Worm (Caenorhabditis elegans) whole organism, L1 larva: ENCODE results near the gene Y22D7AL.7.

Source experiments
- F16B12.6 ChIP-seq: fragments of 150-350 bp; optimal IDR thresholded peaks from 2 replicates; lab custom pipeline; 2014; ENCODE audit warnings: missing biosample characterization, missing genetic modification characterization
- Y116A8C.19 ChIP-seq: sonication (generic microtip); optimal IDR thresholded peaks from 2 replicates; lab custom pipeline; 2016; ENCODE audit warnings: missing compliant biosample characterization, missing genetic modification characterization, borderline replicate concordance
- aly-2 ChIP-seq: fragments of 150-350 bp; optimal IDR thresholded peaks from 2 replicates; lab custom pipeline; 2014; ENCODE audit warnings: missing biosample characterization, missing genetic modification characterization
- ama-1 ChIP-seq: fragments of 150-350 bp; optimal IDR thresholded peaks from 2 replicates; lab custom pipeline; 2014
- ceh-63 ChIP-seq: fragments of 200-800 bp; sonication (Bioruptor generic); optimal IDR thresholded peaks from 2 replicates; lab custom pipeline; 2018; ENCODE audit warnings: mild to moderate bottlenecking, missing genetic modification characterization, missing compliant biosample characterization
- ceh-8 ChIP-seq: fragments of 200-800 bp; sonication (Bioruptor generic); optimal IDR thresholded peaks from 2 replicates; lab custom pipeline; 2018; ENCODE audit warnings: mild to moderate bottlenecking, missing genetic modification characterization, moderate library complexity, missing compliant biosample characterization
- ceh-88 ChIP-seq: fragments of 200-800 bp; sonication (Bioruptor generic); IDR thresholded peaks from 2 replicates; pipeline ENCODE4 v1.3.6; 2022; ENCODE audit warnings: missing genetic modification characterization, missing compliant biosample characterization
- dpl-1 ChIP-seq, 3 experiments: fragments of 150-350 bp in 2 of 3; sonication (generic microtip) in 1 of 3; optimal IDR thresholded peaks; 2 replicates each; lab custom pipeline; 2014 to 2017; ENCODE audit warnings: missing biosample characterization in 3 of 3, missing genetic modification characterization in 3 of 3, missing genetic modification reagents in 3 of 3
- efl-1 ChIP-seq, 4 experiments: fragments of 150-350 bp; optimal IDR thresholded peaks in 3 of 4; peaks in 1 of 4; 1 replicate in 1 of 4; 2 replicates in 3 of 4; lab custom pipeline; 2014; ENCODE audit warnings: missing biosample characterization in 2 of 4, missing genetic modification characterization in 2 of 4, missing genetic modification reagents in 2 of 4
- egl-13 ChIP-seq: sonication (generic microtip); optimal IDR thresholded peaks from 2 replicates; lab custom pipeline; 2016; ENCODE audit warnings: missing genotype, missing genetic modification reagents, missing genetic modification characterization, missing compliant biosample characterization
- elt-3 ChIP-seq, 6 experiments: fragments of 150-350 bp in 1 of 6; sonication (generic microtip); optimal IDR thresholded peaks; 2 replicates each; lab custom pipeline; 2017 to 2018; ENCODE audit warnings: missing biosample characterization in 6 of 6, missing genetic modification characterization in 6 of 6, inconsistent platforms in 1 of 6
- fkh-4 ChIP-seq: sonication (generic microtip); optimal IDR thresholded peaks from 2 replicates; lab custom pipeline; 2016; ENCODE audit warnings: missing compliant biosample characterization, missing genetic modification characterization, borderline replicate concordance
- grh-1 ChIP-seq: fragments of 200-800 bp; sonication (Bioruptor generic); IDR thresholded peaks from 2 replicates; pipeline ENCODE4 v1.3.6; 2022; ENCODE audit warnings: missing genetic modification reagents, missing genetic modification characterization, missing compliant biosample characterization
- hlh-17 ChIP-seq: fragments of 200-800 bp; sonication (Bioruptor generic); optimal IDR thresholded peaks from 2 replicates; lab custom pipeline; 2018; ENCODE audit warnings: missing genetic modification characterization, mild to moderate bottlenecking, missing compliant biosample characterization, moderate library complexity, borderline replicate concordance
- hlh-4 ChIP-seq: sonication (generic microtip); optimal IDR thresholded peaks from 2 replicates; lab custom pipeline; 2016; ENCODE audit warnings: mild to moderate bottlenecking, missing genetic modification characterization, missing compliant biosample characterization
- irx-1 ChIP-seq: sonication (generic microtip); optimal IDR thresholded peaks from 2 replicates; lab custom pipeline; 2016; ENCODE audit warnings: missing genetic modification characterization, missing compliant biosample characterization
- isw-1 ChIP-seq: fragments of 200-800 bp; sonication (Bioruptor generic); IDR thresholded peaks from 2 replicates; pipeline ENCODE4 v1.3.6; 2022; ENCODE audit warnings: missing genetic modification characterization, missing compliant biosample characterization
- jun-1 ChIP-seq: fragments of 150-350 bp; optimal IDR thresholded peaks from 2 replicates; lab custom pipeline; 2014; ENCODE audit warnings: missing biosample characterization, missing genetic modification reagents, missing genetic modification characterization
- lin-13 ChIP-seq: fragments of 150-350 bp; optimal IDR thresholded peaks from 2 replicates; lab custom pipeline; 2014; ENCODE audit warnings: missing biosample characterization, missing genetic modification reagents, missing genetic modification characterization
- lin-35 ChIP-seq, 2 experiments: fragments of 150-350 bp; optimal IDR thresholded peaks; 2 replicates each; lab custom pipeline; 2014; ENCODE audit warnings: missing biosample characterization in 2 of 2, missing genetic modification characterization in 2 of 2, missing genetic modification reagents in 2 of 2
- lin-39 ChIP-seq: fragments of 150-350 bp; optimal IDR thresholded peaks from 2 replicates; lab custom pipeline; 2014; ENCODE audit warnings: missing biosample characterization, missing genetic modification reagents, missing genetic modification characterization
- lir-3 ChIP-seq: sonication (generic microtip); optimal IDR thresholded peaks from 2 replicates; lab custom pipeline; 2016; ENCODE audit warnings: mild to moderate bottlenecking, missing genetic modification characterization, moderate library complexity, missing compliant biosample characterization; ENCODE audit not compliant: poor library complexity
- mef-2 ChIP-seq: fragments of 150-350 bp; optimal IDR thresholded peaks from 2 replicates; lab custom pipeline; 2014; ENCODE audit warnings: missing biosample characterization, missing genetic modification characterization
- nhr-19 ChIP-seq: fragments of 200-800 bp; sonication (Bioruptor generic); conservative IDR thresholded peaks from 2 replicates; pipeline ENCODE4 v1.3.6; 2022; ENCODE audit warnings: missing genetic modification characterization, missing compliant biosample characterization
- nhr-20 ChIP-seq: sonication (generic microtip); optimal IDR thresholded peaks from 2 replicates; lab custom pipeline; 2016; ENCODE audit warnings: mild to moderate bottlenecking, missing genetic modification characterization, missing compliant biosample characterization
- nhr-237 ChIP-seq: fragments of 150-350 bp; optimal IDR thresholded peaks from 2 replicates; lab custom pipeline; 2014; ENCODE audit warnings: missing biosample characterization, missing genetic modification characterization
- nhr-28 ChIP-seq: fragments of 150-350 bp; optimal IDR thresholded peaks from 2 replicates; lab custom pipeline; 2014; ENCODE audit warnings: missing biosample characterization, missing genetic modification characterization
- nhr-76 ChIP-seq: sonication (generic microtip); optimal IDR thresholded peaks from 2 replicates; lab custom pipeline; 2017; ENCODE audit warnings: missing biosample characterization, missing genetic modification characterization
- nhr-77 ChIP-seq: fragments of 150-350 bp; optimal IDR thresholded peaks from 2 replicates; lab custom pipeline; 2014; ENCODE audit warnings: missing biosample characterization, missing genetic modification characterization
- nhr-90 ChIP-seq: sonication (generic microtip); optimal IDR thresholded peaks from 2 replicates; lab custom pipeline; 2016; ENCODE audit warnings: mild to moderate bottlenecking, missing genetic modification characterization, missing compliant biosample characterization; ENCODE audit not compliant: poor library complexity
- pag-3 ChIP-seq: sonication (generic microtip); optimal IDR thresholded peaks from 2 replicates; lab custom pipeline; 2017; ENCODE audit warnings: missing genetic modification characterization, mild to moderate bottlenecking, missing compliant biosample characterization, antibody characterized with exemption, borderline replicate concordance; ENCODE audit not compliant: insufficient read depth
- skn-1 ChIP-seq: fragments of 150-350 bp; optimal IDR thresholded peaks from 2 replicates; lab custom pipeline; 2014; ENCODE audit warnings: missing biosample characterization, missing genetic modification characterization
- snu-23 ChIP-seq: sonication (generic microtip); optimal IDR thresholded peaks from 2 replicates; lab custom pipeline; 2016; ENCODE audit warnings: missing genetic modification characterization, missing compliant biosample characterization
- sox-4 ChIP-seq: sonication (generic microtip); optimal IDR thresholded peaks from 2 replicates; lab custom pipeline; 2016; ENCODE audit warnings: missing genetic modification characterization, missing compliant biosample characterization
- sup-37 ChIP-seq: fragments of 200-800 bp; sonication (Bioruptor generic); optimal IDR thresholded peaks from 2 replicates; lab custom pipeline; 2018; ENCODE audit warnings: mild to moderate bottlenecking, missing genetic modification characterization, missing compliant biosample characterization
- swsn-7 ChIP-seq: sonication (generic microtip); optimal IDR thresholded peaks from 2 replicates; lab custom pipeline; 2016; ENCODE audit warnings: missing genetic modification characterization, missing compliant biosample characterization
- unc-30 ChIP-seq: sonication (generic microtip); optimal IDR thresholded peaks from 2 replicates; lab custom pipeline; 2017; ENCODE audit warnings: missing biosample characterization, missing genetic modification characterization
- unc-62 ChIP-seq: fragments of 150-350 bp; optimal IDR thresholded peaks from 2 replicates; lab custom pipeline; 2014; ENCODE audit warnings: missing biosample characterization, missing genetic modification reagents, missing genetic modification characterization
- unc-98 ChIP-seq: fragments of 200-800 bp; sonication (Bioruptor generic); IDR thresholded peaks from 2 replicates; pipeline ENCODE4 v1.3.6; 2022; ENCODE audit warnings: missing genetic modification characterization, missing compliant biosample characterization
- xbp-1 ChIP-seq: sonication (generic microtip); optimal IDR thresholded peaks from 2 replicates; lab custom pipeline; 2016; ENCODE audit warnings: missing genetic modification characterization, missing compliant biosample characterization
- zip-4 ChIP-seq: fragments of 200-800 bp; sonication (Bioruptor generic); optimal IDR thresholded peaks from 2 replicates; lab custom pipeline; 2018; ENCODE audit warnings: mild to moderate bottlenecking, missing genetic modification characterization, moderate library complexity, missing compliant biosample characterization
- ztf-4 ChIP-seq: fragments of 150-350 bp; optimal IDR thresholded peaks from 2 replicates; lab custom pipeline; 2014; ENCODE audit warnings: missing biosample characterization, missing genetic modification characterization

The Y22D7AL.7 gene

ce11 chrIII:1540100-1540695 lies 36.4 kb upstream of the Y22D7AL.7 start, which contains the start of the genes Y67D2.5 and cisd-3.2 (continued):
- no peak for TF ChIP-seq ceh-8 (GFP tag; lab: Kevin White, UChicago)
- TF ChIP-seq hlh-4 (tag; lab: Kevin White, UChicago): no peak
- peak; percentile 6 for TF ChIP-seq swsn-7 (tag; lab: Kevin White, UChicago)
- TF ChIP-seq snu-23 (GFP tag; lab: Kevin White, UChicago): peak; percentile 45
- no peak for TF ChIP-seq sup-37
- TF ChIP-seq efl-1 (optimal IDR thresholded peaks at IDR 0.05; lab: Kevin White, UChicago): peak; percentile 19 to 56
- TF ChIP-seq efl-1 (GFP tag; optimal IDR thresholded peaks at IDR 0.05 in 1 of 2; lab: Kevin White, UChicago): peak; percentile 61 to 93
- no peak for TF ChIP-seq lir-3 (tag; lab: Kevin White, UChicago)
- TF ChIP-seq dpl-1 (GFP tag; optimal IDR thresholded peaks at IDR 0.05; lab: Kevin White, UChicago): peak in 2 of 3 experiments; percentile 22 to 51
- TF ChIP-seq ama-1 (lab: Kevin White, UChicago): no peak
- no peak for TF ChIP-seq unc-30
- TF ChIP-seq nhr-237: no peak
- peak; percentile 38 for TF ChIP-seq lin-13
- TF ChIP-seq unc-62 (GFP tag; lab: Kevin White, UChicago): no peak
- peak; percentile 35 for TF ChIP-seq fkh-4
- TF ChIP-seq skn-1 (tag; lab: Kevin White, UChicago): peak; percentile 21
- TF ChIP-seq nhr-19: no peak; the same call in 1 of the 2 replicates
- no peak for TF ChIP-seq ztf-4 (tag; lab: Kevin White, UChicago)
- TF ChIP-seq nhr-76: no peak
- TF ChIP-seq egl-13 (tag; lab: Kevin White, UChicago): peak; percentile 37
- no peak for TF ChIP-seq zip-4
- TF ChIP-seq jun-1 (tag; lab: Kevin White, UChicago): no peak
- peak; percentile 25 to 40 for TF ChIP-seq lin-35 (GFP tag; optimal IDR thresholded peaks at IDR 0.05; lab: Kevin White, UChicago)
- no peak for TF ChIP-seq nhr-28
- TF ChIP-seq aly-2 (tag; lab: Kevin White, UChicago): no peak
- TF ChIP-seq lin-39 (tag; lab: Kevin White, UChicago): no peak
- TF ChIP-seq elt-3 (tag; optimal IDR thresholded peaks at IDR 0.05; lab: Kevin White, UChicago): no peak
- no peak for TF ChIP-seq Y116A8C.19 (tag; lab: Kevin White, UChicago)
- TF ChIP-seq nhr-90 (tag; lab: Kevin White, UChicago): peak; percentile 20
- TF ChIP-seq nhr-77 (tag; lab: Kevin White, UChicago): no peak
- no peak for TF ChIP-seq ceh-63
- peak; percentile 25 for TF ChIP-seq F16B12.6
- no peak for TF ChIP-seq mef-2 (tag; lab: Kevin White, UChicago)

- TF ChIP-seq pag-3 (tag; lab: Kevin White, UChicago) (no peak), ceh-88 (GFP tag; lab: Robert Waterston, UW) (no peak), grh-1 (no peak), nhr-237 (no peak), lir-3 (tag; lab: Kevin White, UChicago) (no peak), hlh-17 (GFP tag; lab: Kevin White, UChicago) (no peak), isw-1 (no peak), fkh-4 (no peak)
These were observed 33.0 kb upstream of the Y22D7AL.7 start for ce11 chrIII:1543406-1544011.

ce11 chrIII:1554347-1554746 lies 22.2 kb upstream of the Y22D7AL.7 start, which contains the start of gene ddx-35:
Gene ddx-35, minus strand, starts transcription at chrIII:1554447.
- TF ChIP-seq nhr-20 (tag; lab: Kevin White, UChicago): no peak
- TF ChIP-seq sox-4 (tag; lab: Kevin White, UChicago): no peak
- TF ChIP-seq lir-3 (tag; lab: Kevin White, UChicago): no peak
- TF ChIP-seq zip-4: no peak
- TF ChIP-seq irx-1 (tag; lab: Kevin White, UChicago): no peak
- TF ChIP-seq sup-37: no peak
- TF ChIP-seq lin-35 (GFP tag; optimal IDR thresholded peaks at IDR 0.05; lab: Kevin White, UChicago): no peak
- TF ChIP-seq unc-98: no peak
- no peak for TF ChIP-seq xbp-1
- TF ChIP-seq, all 84 proteins: peak for 0
